Comparison of ENCODE assay signal across 1 fruit fly cellular context in genomic region chrX:8895413-8895812, dm6.
TF ChIP-seq lines count a peak whose summit lies in the region.

No protein-coding gene starts in this region.

TF ChIP-seq in whole organism, prepupa, 60 proteins besides CTCF, POLR2A, EP300 and RAD21 (continued from another document):
- TF ChIP-seq Hr4 (GFP tag; optimal IDR thresholded peaks at IDR 0.05; lab: Kevin White, UChicago) (peak; percentile 19), CG8119 (GFP tag; IDR thresholded peaks at IDR 0.05; lab: Robert Waterston, UW) (no peak; the same call in 2 of the 3 replicates), esn (GFP tag; optimal IDR thresholded peaks at IDR 0.05; lab: Kevin White, UChicago) (peak; percentile 42), Eip93F (GFP tag; optimal IDR thresholded peaks at IDR 0.05; lab: Kevin White, UChicago) (no peak), CG8632 (GFP tag; optimal IDR thresholded peaks at IDR 0.05; lab: Kevin White, UChicago) (no peak), achi (GFP tag; optimal IDR thresholded peaks at IDR 0.05; lab: Kevin White, UChicago) (no peak), spab (GFP tag; optimal IDR thresholded peaks at IDR 0.05; lab: Kevin White, UChicago) (no peak), Gug (GFP tag; IDR thresholded peaks at IDR 0.05; lab: Robert Waterston, UW) (no peak), cyc (GFP tag; optimal IDR thresholded peaks at IDR 0.05; lab: Kevin White, UChicago) (peak; percentile 12), Eip75B (GFP tag; optimal IDR thresholded peaks at IDR 0.05; lab: Kevin White, UChicago) (peak; percentile 37), Met (GFP tag; optimal IDR thresholded peaks at IDR 0.05; lab: Kevin White, UChicago) (peak; percentile 6), pdm3 (GFP tag; optimal IDR thresholded peaks at IDR 0.05; lab: Kevin White, UChicago) (peak; percentile 51), CG1621 (tag; optimal IDR thresholded peaks at IDR 0.05; lab: Kevin White, UChicago) (no peak), dac (GFP tag; optimal IDR thresholded peaks at IDR 0.05; lab: Kevin White, UChicago) (no peak), CG11294 (GFP tag; IDR thresholded peaks at IDR 0.05; lab: Robert Waterston, UW) (no peak), CG6276 (GFP tag; optimal IDR thresholded peaks at IDR 0.05; lab: Kevin White, UChicago) (no peak), CG3032 (tag; optimal IDR thresholded peaks at IDR 0.05; lab: Kevin White, UChicago) (peak; percentile 2), ss (GFP tag; optimal IDR thresholded peaks at IDR 0.05; lab: Kevin White, UChicago) (no peak), CG6808 (GFP tag; optimal IDR thresholded peaks at IDR 0.05; lab: Kevin White, UChicago) (peak; percentile 15), CG6854 (GFP tag; optimal IDR thresholded peaks at IDR 0.05; lab: Kevin White, UChicago) (no peak), Hr39 (GFP tag; optimal IDR thresholded peaks at IDR 0.05; lab: Kevin White, UChicago) (peak; percentile 48), Sox15 (GFP tag; optimal IDR thresholded peaks at IDR 0.05; lab: Kevin White, UChicago) (no peak), vri (GFP tag; optimal IDR thresholded peaks at IDR 0.05; lab: Kevin White, UChicago) (no peak), Lpt (GFP tag; optimal IDR thresholded peaks at IDR 0.05; lab: Kevin White, UChicago) (no peak), Blimp-1 (GFP tag; optimal IDR thresholded peaks at IDR 0.05; lab: Kevin White, UChicago) (no peak), eg (GFP tag; IDR thresholded peaks at IDR 0.05; lab: Robert Waterston, UW) (no peak; the same call in 2 of the 3 replicates), CG11762 (GFP tag; optimal IDR thresholded peaks at IDR 0.05; lab: Kevin White, UChicago; ENCODE audit: insufficient read depth) (no peak), lz (GFP tag; optimal IDR thresholded peaks at IDR 0.05; lab: Kevin White, UChicago) (peak; percentile 48), Eip78C (GFP tag; lab: Kevin White, UChicago) (peak; percentile 87), CG9139 (GFP tag; optimal IDR thresholded peaks at IDR 0.05; lab: Kevin White, UChicago) (no peak), svp (GFP tag; lab: Kevin White, UChicago) (peak; percentile 61), fkh (GFP tag; optimal IDR thresholded peaks at IDR 0.05; lab: Kevin White, UChicago) (no peak), CG7368 (GFP tag; optimal IDR thresholded peaks at IDR 0.05; lab: Kevin White, UChicago) (no peak), topi (GFP tag; optimal IDR thresholded peaks at IDR 0.05; lab: Kevin White, UChicago) (peak; percentile 36), Sox102F (GFP tag; optimal IDR thresholded peaks at IDR 0.05; lab: Kevin White, UChicago) (no peak), CG31627 (GFP tag; optimal IDR thresholded peaks at IDR 0.05; lab: Kevin White, UChicago) (peak; percentile 51)
